Fruit fly (Drosophila melanogaster) whole organism, prepupa: ENCODE measurements around the gene Cyp312a1.

ENCODE experiments used
- Blimp-1 ChIP-seq: fragments of 200-800 bp; sonication (Bioruptor generic); optimal IDR thresholded peaks from 3 replicates; lab custom pipeline; 2017; ENCODE audit warnings: missing biosample characterization, missing genetic modification characterization, mild to moderate bottlenecking, moderate library complexity, missing genetic modification reagents
- CG10669 ChIP-seq: fragments of 200-800 bp; sonication (Bioruptor generic); optimal IDR thresholded peaks from 3 replicates; lab custom pipeline; 2018; ENCODE audit warnings: missing biosample characterization, mild to moderate bottlenecking, missing genetic modification characterization, moderate library complexity
- CG11294 ChIP-seq: fragments of 200-800 bp; sonication (Bioruptor generic); IDR thresholded peaks from 2 replicates; pipeline ENCODE4 v1.3.6; 2022; ENCODE audit warnings: missing biosample characterization, missing genetic modification characterization
- CG11762 ChIP-seq: fragments of 200-800 bp; sonication (Bioruptor generic); optimal IDR thresholded peaks from 3 replicates; lab custom pipeline; 2016; ENCODE audit warnings: missing biosample characterization, missing genetic modification characterization; ENCODE audit not compliant: insufficient read depth
- CG15336 ChIP-seq: fragments of 200-800 bp; sonication (Bioruptor generic); IDR thresholded peaks from 2 replicates; pipeline ENCODE4 v1.3.6; 2022; ENCODE audit warnings: missing biosample characterization, missing genetic modification characterization
- CG16779 ChIP-seq: fragments of 200-800 bp; sonication (Bioruptor generic); optimal IDR thresholded peaks from 3 replicates; lab custom pipeline; 2017; ENCODE audit warnings: missing biosample characterization, mild to moderate bottlenecking, missing genetic modification characterization
- CG31627 ChIP-seq: fragments of 200-800 bp; sonication (Bioruptor generic); optimal IDR thresholded peaks from 3 replicates; lab custom pipeline; 2016; ENCODE audit warnings: missing biosample characterization, missing genetic modification characterization
- CG32006 ChIP-seq: fragments of 200-800 bp; sonication (Bioruptor generic); optimal IDR thresholded peaks from 3 replicates; lab custom pipeline; 2017; ENCODE audit warnings: missing biosample characterization, mild to moderate bottlenecking, missing genetic modification characterization
- CG34406 ChIP-seq: fragments of 200-800 bp; sonication (Bioruptor generic); optimal IDR thresholded peaks from 3 replicates; lab custom pipeline; 2016; ENCODE audit warnings: missing biosample characterization, missing genetic modification characterization
- CG3919 ChIP-seq: fragments of 200-800 bp; sonication (Bioruptor generic); optimal IDR thresholded peaks from 3 replicates; lab custom pipeline; 2016; ENCODE audit warnings: missing biosample characterization, missing genetic modification characterization
- CG4318 ChIP-seq: fragments of 200-800 bp; sonication (Bioruptor generic); optimal IDR thresholded peaks from 3 replicates; lab custom pipeline; 2017; ENCODE audit warnings: missing biosample characterization, mild to moderate bottlenecking, missing genetic modification characterization
- CG6163 ChIP-seq: fragments of 200-800 bp; sonication (Bioruptor generic); IDR thresholded peaks from 3 replicates; pipeline ENCODE4 v1.3.6; 2022; ENCODE audit warnings: missing biosample characterization, missing genetic modification characterization
- CG6276 ChIP-seq: fragments of 200-800 bp; sonication (Bioruptor generic); optimal IDR thresholded peaks from 2 replicates; lab custom pipeline; 2017; ENCODE audit warnings: missing biosample characterization, mild to moderate bottlenecking, missing genetic modification characterization
- CG6808 ChIP-seq: fragments of 200-800 bp; sonication (Bioruptor generic); optimal IDR thresholded peaks from 3 replicates; lab custom pipeline; 2017; ENCODE audit warnings: missing biosample characterization, missing genetic modification characterization, mild to moderate bottlenecking, moderate library complexity, missing genetic modification reagents
- CG6854 ChIP-seq: fragments of 200-800 bp; sonication (Bioruptor generic); optimal IDR thresholded peaks from 2 replicates; lab custom pipeline; 2017; ENCODE audit warnings: missing biosample characterization, mild to moderate bottlenecking, missing genetic modification characterization
- CG7368 ChIP-seq: fragments of 200-800 bp; sonication (Bioruptor generic); optimal IDR thresholded peaks from 3 replicates; lab custom pipeline; 2016; ENCODE audit warnings: missing biosample characterization, missing genetic modification characterization
- CG9139 ChIP-seq: fragments of 200-800 bp; sonication (Bioruptor generic); optimal IDR thresholded peaks from 3 replicates; lab custom pipeline; 2017; ENCODE audit warnings: missing biosample characterization, mild to moderate bottlenecking, missing genetic modification characterization
- Eip78C ChIP-seq: fragments of 200-800 bp; sonication (Bioruptor generic); peaks from one replicate; lab custom pipeline; 2016; ENCODE audit warnings: missing biosample characterization, missing genetic modification characterization
- Eip93F ChIP-seq: fragments of 200-800 bp; sonication (Bioruptor generic); optimal IDR thresholded peaks from 2 replicates; lab custom pipeline; 2016; ENCODE audit warnings: missing biosample characterization, mild to moderate bottlenecking, missing genetic modification characterization
- Ets21C ChIP-seq: fragments of 200-800 bp; sonication (Bioruptor generic); optimal IDR thresholded peaks from 3 replicates; lab custom pipeline; 2016; ENCODE audit warnings: missing biosample characterization, missing genetic modification characterization
- Hr38 ChIP-seq: sonication (Bioruptor generic); optimal IDR thresholded peaks from 2 replicates; lab custom pipeline; 2016; ENCODE audit warnings: missing biosample characterization, missing genetic modification characterization
- Hr39 ChIP-seq: fragments of 200-800 bp; sonication (Bioruptor generic); optimal IDR thresholded peaks from 2 replicates; lab custom pipeline; 2016; ENCODE audit warnings: missing biosample characterization, missing genetic modification characterization
- Hr4 ChIP-seq: fragments of 200-800 bp; sonication (Bioruptor generic); optimal IDR thresholded peaks from 3 replicates; lab custom pipeline; 2016; ENCODE audit warnings: missing biosample characterization, missing genetic modification characterization
- Lpt ChIP-seq: fragments of 200-800 bp; sonication (Bioruptor generic); optimal IDR thresholded peaks from 3 replicates; lab custom pipeline; 2016; ENCODE audit warnings: missing biosample characterization, missing genetic modification characterization
- Met ChIP-seq: fragments of 200-800 bp; sonication (Bioruptor generic); optimal IDR thresholded peaks from 3 replicates; lab custom pipeline; 2016; ENCODE audit warnings: missing biosample characterization, missing genetic modification characterization
- Smox ChIP-seq: fragments of 200-800 bp; sonication (Bioruptor generic); optimal IDR thresholded peaks from 3 replicates; lab custom pipeline; 2016; ENCODE audit warnings: missing biosample characterization, missing genetic modification characterization
- Sox14 ChIP-seq: fragments of 200-800 bp; sonication (Bioruptor generic); optimal IDR thresholded peaks from 3 replicates; lab custom pipeline; 2016; ENCODE audit warnings: missing biosample characterization, missing genetic modification characterization
- achi ChIP-seq: fragments of 200-800 bp; sonication (Bioruptor generic); optimal IDR thresholded peaks from 3 replicates; lab custom pipeline; 2016; ENCODE audit warnings: missing biosample characterization, missing genetic modification characterization
- acj6 ChIP-seq: fragments of 200-800 bp; sonication (Bioruptor generic); optimal IDR thresholded peaks from 3 replicates; lab custom pipeline; 2016; ENCODE audit warnings: missing biosample characterization, missing genetic modification characterization
- cyc ChIP-seq: fragments of 200-800 bp; sonication (Bioruptor generic); optimal IDR thresholded peaks from 3 replicates; lab custom pipeline; 2016; ENCODE audit warnings: missing biosample characterization, missing genetic modification characterization
- dac ChIP-seq: fragments of 200-800 bp; sonication (Bioruptor generic); optimal IDR thresholded peaks from 2 replicates; lab custom pipeline; 2017; ENCODE audit warnings: missing biosample characterization, mild to moderate bottlenecking, missing genetic modification characterization
- eg ChIP-seq: fragments of 200-800 bp; sonication (Bioruptor generic); IDR thresholded peaks from 3 replicates; pipeline ENCODE4 v1.3.6; 2022; ENCODE audit warnings: missing biosample characterization, missing genetic modification characterization
- esn ChIP-seq: fragments of 200-800 bp; sonication (Bioruptor generic); optimal IDR thresholded peaks from 2 replicates; lab custom pipeline; 2016; ENCODE audit warnings: missing biosample characterization, mild to moderate bottlenecking, missing genetic modification characterization, moderate library complexity
- fd85E ChIP-seq: fragments of 200-800 bp; sonication (Bioruptor generic); optimal IDR thresholded peaks from 3 replicates; lab custom pipeline; 2016; ENCODE audit warnings: missing biosample characterization, missing genetic modification characterization
- lz ChIP-seq: fragments of 200-800 bp; sonication (Bioruptor generic); optimal IDR thresholded peaks from 3 replicates; lab custom pipeline; 2016; ENCODE audit warnings: missing biosample characterization, missing genetic modification characterization
- net ChIP-seq: fragments of 200-800 bp; sonication (Bioruptor generic); optimal IDR thresholded peaks from 3 replicates; lab custom pipeline; 2016; ENCODE audit warnings: missing biosample characterization, missing genetic modification characterization
- pdm3 ChIP-seq: fragments of 200-800 bp; sonication (Bioruptor generic); optimal IDR thresholded peaks from 3 replicates; lab custom pipeline; 2016; ENCODE audit warnings: missing biosample characterization, missing genetic modification characterization
- salr ChIP-seq, 2 experiments: fragments of 200-800 bp; sonication (Bioruptor generic); optimal IDR thresholded peaks; 3 replicates each; lab custom pipeline; 2016 to 2018; ENCODE audit warnings: missing biosample characterization in 2 of 2, missing genetic modification characterization in 2 of 2, mild to moderate bottlenecking in 1 of 2
- spab ChIP-seq: fragments of 200-800 bp; sonication (Bioruptor generic); optimal IDR thresholded peaks from 2 replicates; lab custom pipeline; 2017; ENCODE audit warnings: missing biosample characterization, mild to moderate bottlenecking, missing genetic modification characterization, missing genetic modification reagents
- svp ChIP-seq: fragments of 200-800 bp; sonication (Bioruptor generic); peaks from one replicate; lab custom pipeline; 2016; ENCODE audit warnings: missing biosample characterization, missing genetic modification characterization
- topi ChIP-seq: fragments of 200-800 bp; sonication (Bioruptor generic); optimal IDR thresholded peaks from 3 replicates; lab custom pipeline; 2016; ENCODE audit warnings: missing biosample characterization, missing genetic modification characterization

Cyp312a1 gene

dm6 chr3L:18137197-18137596 lies 4.7 kb upstream of the Cyp312a1 start (continued):
- peak; percentile 31 for TF ChIP-seq Sox14 (GFP tag; lab: Kevin White, UChicago)
- TF ChIP-seq svp (GFP tag; lab: Kevin White, UChicago), result peak; percentile 89
- no peak for TF ChIP-seq CG11762 (GFP tag; lab: Kevin White, UChicago)
- peak; percentile 8 for TF ChIP-seq CG7368 (GFP tag; lab: Kevin White, UChicago)
- peak; percentile 61 for TF ChIP-seq pdm3 (GFP tag; lab: Kevin White, UChicago)
- TF ChIP-seq dac (GFP tag; lab: Kevin White, UChicago), result no peak
- TF ChIP-seq esn (GFP tag; lab: Kevin White, UChicago), result peak; percentile 52

- TF ChIP-seq salr (GFP tag; optimal IDR thresholded peaks at IDR 0.05; lab: Kevin White, UChicago) (no peak), spab (GFP tag; lab: Kevin White, UChicago) (no peak), Eip93F (no peak), CG10669 (GFP tag; lab: Kevin White, UChicago) (no peak), CG31627 (no peak), Hr38 (GFP tag; lab: Kevin White, UChicago) (no peak), topi (GFP tag; lab: Kevin White, UChicago) (no peak), Smox (GFP tag; lab: Kevin White, UChicago) (no peak), CG16779 (tag; lab: Kevin White, UChicago) (no peak), esn (GFP tag; lab: Kevin White, UChicago) (no peak), CG9139 (GFP tag; lab: Kevin White, UChicago) (no peak)
- TF ChIP-seq, all 60 proteins: peak for 0
Measured at dm6 chr3L:18124138-18124537, 8.4 kb downstream of the Cyp312a1 start.

- no peak for TF ChIP-seq CG4318 (GFP tag; lab: Kevin White, UChicago)
- TF ChIP-seq Eip93F, result no peak
- TF ChIP-seq Sox14 (GFP tag; lab: Kevin White, UChicago), result no peak
- TF ChIP-seq CG6276, result no peak
- no peak for TF ChIP-seq CG32006
- no peak for TF ChIP-seq Hr4 (GFP tag; lab: Kevin White, UChicago)
- no peak for TF ChIP-seq CG16779 (tag; lab: Kevin White, UChicago)
- no peak for TF ChIP-seq net
- TF ChIP-seq pdm3 (GFP tag; lab: Kevin White, UChicago), result no peak
- no peak for TF ChIP-seq lz (GFP tag; lab: Kevin White, UChicago)
- TF ChIP-seq Met (GFP tag; lab: Kevin White, UChicago), result no peak
- no peak for TF ChIP-seq Hr38 (GFP tag; lab: Kevin White, UChicago)
- TF ChIP-seq CG10669 (GFP tag; lab: Kevin White, UChicago), result no peak
- TF ChIP-seq CG15336, result no peak
- TF ChIP-seq eg (GFP tag; lab: Robert Waterston, UW), result no peak
- no peak for TF ChIP-seq Eip78C (GFP tag; lab: Kevin White, UChicago)
Measured at dm6 chr3L:18121889-18122288, 10.6 kb downstream of the Cyp312a1 start, which contains the start of gene CG42853. Gene CG42853 (minus strand): TSS chr3L:18121989.

DNA sequence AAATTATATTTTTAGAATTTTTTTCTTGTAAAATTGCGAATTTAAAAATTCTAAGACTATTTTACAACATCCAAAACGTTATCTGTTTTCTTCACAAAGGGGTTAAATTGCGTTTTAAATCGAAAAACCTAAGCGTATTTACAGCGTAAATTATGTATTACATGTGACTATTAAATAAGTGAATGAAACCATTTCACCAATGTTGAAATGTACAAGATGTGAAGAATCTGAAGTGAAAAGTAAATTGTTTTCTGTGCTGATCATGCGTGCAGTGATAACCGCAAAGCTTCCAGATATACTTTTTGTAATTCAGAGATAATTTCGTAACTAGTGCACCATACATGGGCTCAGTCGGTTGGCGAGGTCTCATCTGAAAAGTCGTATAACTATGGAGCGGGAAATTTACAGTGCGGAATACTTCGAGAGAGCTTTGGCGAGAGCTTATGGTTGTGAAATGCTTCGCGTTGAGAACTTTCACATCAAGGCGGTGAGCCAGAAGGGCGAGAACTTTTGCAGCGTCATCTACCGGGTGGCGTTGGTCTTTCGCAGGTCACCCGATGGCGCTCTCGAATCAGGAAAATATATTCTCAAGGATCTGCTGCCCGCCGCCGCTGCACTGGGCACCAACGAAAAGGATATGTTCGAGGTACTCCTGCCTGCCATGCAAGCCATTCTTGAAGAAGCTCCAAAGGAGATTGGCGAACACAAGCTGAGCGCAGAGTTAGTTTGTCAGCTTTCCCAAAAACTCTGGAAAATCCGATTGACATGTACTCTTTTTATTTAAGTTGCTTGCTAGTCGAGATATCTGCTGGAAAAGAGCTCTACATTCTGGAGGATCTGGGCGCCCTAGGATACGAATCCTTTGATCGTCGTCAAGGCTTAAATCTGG lies 18.2 kb downstream of the Cyp312a1 start:
- peak; percentile 45 for TF ChIP-seq lz (GFP tag; lab: Kevin White, UChicago)
- TF ChIP-seq spab (GFP tag; lab: Kevin White, UChicago), result no peak
- peak; percentile 14 for TF ChIP-seq Lpt (GFP tag; lab: Kevin White, UChicago)
- TF ChIP-seq CG4318 (GFP tag; lab: Kevin White, UChicago), result no peak
- TF ChIP-seq CG6276, result no peak
- no peak for TF ChIP-seq CG16779 (tag; lab: Kevin White, UChicago)
- peak; percentile 43 for TF ChIP-seq CG6808
- no peak for TF ChIP-seq CG6854 (GFP tag; lab: Kevin White, UChicago)
- TF ChIP-seq Hr38 (GFP tag; lab: Kevin White, UChicago), result no peak
- peak; percentile 43 for TF ChIP-seq topi (GFP tag; lab: Kevin White, UChicago)
- TF ChIP-seq CG15336, result peak; percentile 58
- TF ChIP-seq Eip93F, result no peak
- peak; percentile 6 for TF ChIP-seq Ets21C
- TF ChIP-seq cyc (GFP tag; lab: Kevin White, UChicago), result peak; percentile 44
- peak; percentile 68 for TF ChIP-seq CG3919 (GFP tag; lab: Kevin White, UChicago)
- TF ChIP-seq svp (GFP tag; lab: Kevin White, UChicago), result peak; percentile 90
- TF ChIP-seq CG6163 (GFP tag; lab: Robert Waterston, UW), result peak; percentile 62; the same call in 1 of the 3 replicates
- no peak for TF ChIP-seq fd85E (GFP tag; lab: Kevin White, UChicago)
- no peak for TF ChIP-seq CG11762 (GFP tag; lab: Kevin White, UChicago)
- peak; percentile 42 for TF ChIP-seq Hr4 (GFP tag; lab: Kevin White, UChicago)
- TF ChIP-seq Hr39 (GFP tag; lab: Kevin White, UChicago), result no peak
- peak; percentile 61 for TF ChIP-seq achi
- TF ChIP-seq Blimp-1 (GFP tag; lab: Kevin White, UChicago), result no peak
- peak; percentile 57 for TF ChIP-seq acj6
- TF ChIP-seq CG11294, result no peak
- TF ChIP-seq Sox14 (GFP tag; lab: Kevin White, UChicago), result peak; percentile 39
- peak; percentile 72 for TF ChIP-seq CG34406
